Worm (Caenorhabditis elegans) whole organism, late embryonic: ENCODE results near the gene popl-1.

ENCODE experiments used
- C08G9.2 ChIP-seq: sonication (generic microtip); optimal IDR thresholded peaks from 2 replicates; lab custom pipeline; 2016; ENCODE audit warnings: mild to moderate bottlenecking, missing genetic modification characterization, moderate library complexity, missing compliant biosample characterization
- K02D7.2 ChIP-seq: sonication (generic microtip); optimal IDR thresholded peaks from 2 replicates; lab custom pipeline; 2017; ENCODE audit warnings: mild to moderate bottlenecking, missing genetic modification characterization, missing compliant biosample characterization
- K09A11.1 ChIP-seq: sonication (generic microtip); optimal IDR thresholded peaks from 2 replicates; lab custom pipeline; 2017; ENCODE audit warnings: antibody characterized with exemption, mild to moderate bottlenecking, missing genetic modification characterization, missing compliant biosample characterization; ENCODE audit not compliant: insufficient read depth
- T23F11.4 ChIP-seq: fragments of 200-800 bp; sonication (Bioruptor generic); optimal IDR thresholded peaks from 2 replicates; lab custom pipeline; 2018; ENCODE audit warnings: mild to moderate bottlenecking, missing genetic modification characterization, missing compliant biosample characterization
- ahr-1 ChIP-seq: sonication (generic microtip); optimal IDR thresholded peaks from 2 replicates; lab custom pipeline; 2016; ENCODE audit warnings: missing genetic modification characterization, missing compliant biosample characterization
- ceh-18 ChIP-seq: sonication (generic microtip); optimal IDR thresholded peaks from 2 replicates; lab custom pipeline; 2016; ENCODE audit warnings: missing genetic modification characterization, missing compliant biosample characterization
- ceh-24 ChIP-seq: sonication (generic microtip); optimal IDR thresholded peaks from 2 replicates; lab custom pipeline; 2016; ENCODE audit warnings: mild to moderate bottlenecking, missing genetic modification characterization, missing compliant biosample characterization
- ceh-30 ChIP-seq: fragments of 150-350 bp; optimal IDR thresholded peaks from 2 replicates; lab custom pipeline; 2014; ENCODE audit warnings: missing biosample characterization, missing genetic modification characterization
- ceh-31 ChIP-seq: sonication (generic microtip); optimal IDR thresholded peaks from 2 replicates; lab custom pipeline; 2016; ENCODE audit warnings: missing genetic modification characterization, missing compliant biosample characterization
- ceh-34 ChIP-seq: sonication (generic microtip); optimal IDR thresholded peaks from 2 replicates; lab custom pipeline; 2016; ENCODE audit warnings: mild to moderate bottlenecking, missing genetic modification characterization, missing compliant biosample characterization
- ceh-45 ChIP-seq: fragments of 200-800 bp; sonication (Bioruptor generic); IDR thresholded peaks from 2 replicates; pipeline ENCODE4 v1.3.6; 2022; ENCODE audit warnings: missing genetic modification reagents, missing genetic modification characterization, missing compliant biosample characterization
- ceh-48 ChIP-seq: sonication (generic microtip); optimal IDR thresholded peaks from 2 replicates; lab custom pipeline; 2016; ENCODE audit warnings: missing genetic modification characterization, inconsistent platforms, missing compliant biosample characterization
- ceh-9 ChIP-seq: sonication (generic microtip); optimal IDR thresholded peaks from 2 replicates; lab custom pipeline; 2016; ENCODE audit warnings: mild to moderate bottlenecking, missing genetic modification characterization, inconsistent platforms, missing compliant biosample characterization
- che-1 ChIP-seq: sonication (generic microtip); optimal IDR thresholded peaks from 2 replicates; lab custom pipeline; 2016; ENCODE audit warnings: mild to moderate bottlenecking, missing genetic modification characterization, missing compliant biosample characterization
- dmd-4 ChIP-seq: sonication (generic microtip); optimal IDR thresholded peaks from 2 replicates; lab custom pipeline; 2016; ENCODE audit warnings: borderline replicate concordance, missing genetic modification characterization, missing compliant biosample characterization
- dve-1 ChIP-seq: sonication (generic microtip); optimal IDR thresholded peaks from 2 replicates; lab custom pipeline; 2017; ENCODE audit warnings: antibody characterized with exemption, mild to moderate bottlenecking, missing genetic modification characterization, missing compliant biosample characterization
- elt-4 ChIP-seq: sonication (generic microtip); optimal IDR thresholded peaks from 2 replicates; lab custom pipeline; 2016; ENCODE audit warnings: missing genetic modification characterization, missing compliant biosample characterization
- fax-1 ChIP-seq: sonication (generic microtip); optimal IDR thresholded peaks from 2 replicates; lab custom pipeline; 2016; ENCODE audit warnings: missing genotype, missing genetic modification characterization, missing compliant biosample characterization
- fkh-10 ChIP-seq: fragments of 150-350 bp; optimal IDR thresholded peaks from 2 replicates; lab custom pipeline; 2014; ENCODE audit warnings: missing biosample characterization, missing genetic modification reagents, missing genetic modification characterization
- fkh-6 ChIP-seq: sonication (generic microtip); optimal IDR thresholded peaks from 2 replicates; lab custom pipeline; 2016; ENCODE audit warnings: missing genetic modification characterization, missing compliant biosample characterization
- gmeb-2 ChIP-seq: sonication (generic microtip); optimal IDR thresholded peaks from 2 replicates; lab custom pipeline; 2016; ENCODE audit warnings: missing genetic modification characterization, inconsistent platforms, missing compliant biosample characterization
- hlh-13 ChIP-seq: fragments of 200-800 bp; sonication (Bioruptor generic); optimal IDR thresholded peaks from 2 replicates; lab custom pipeline; 2018; ENCODE audit warnings: mild to moderate bottlenecking, missing genetic modification characterization, missing compliant biosample characterization
- hlh-15 ChIP-seq: sonication (generic microtip); optimal IDR thresholded peaks from 2 replicates; lab custom pipeline; 2016; ENCODE audit warnings: missing genetic modification characterization, missing compliant biosample characterization
- hlh-30 ChIP-seq: sonication (generic microtip); optimal IDR thresholded peaks from 2 replicates; lab custom pipeline; 2017; ENCODE audit warnings: antibody characterized with exemption, missing genetic modification characterization, missing compliant biosample characterization; ENCODE audit not compliant: insufficient read depth
- hlh-6 ChIP-seq: sonication (generic microtip); optimal IDR thresholded peaks from 2 replicates; lab custom pipeline; 2016; ENCODE audit warnings: missing genotype, missing genetic modification characterization, missing compliant biosample characterization
- hlh-8 ChIP-seq: sonication (generic microtip); optimal IDR thresholded peaks from 2 replicates; lab custom pipeline; 2016; ENCODE audit warnings: missing genotype, missing genetic modification characterization, missing compliant biosample characterization
- lim-6 ChIP-seq: sonication (generic microtip); optimal IDR thresholded peaks from 2 replicates; lab custom pipeline; 2016; ENCODE audit warnings: missing genetic modification characterization, missing compliant biosample characterization
- lin-11 ChIP-seq: fragments of 200-800 bp; sonication (Bioruptor generic); optimal IDR thresholded peaks from 2 replicates; lab custom pipeline; 2018; ENCODE audit warnings: mild to moderate bottlenecking, missing genetic modification characterization, missing compliant biosample characterization
- madf-2 ChIP-seq: sonication (generic microtip); optimal IDR thresholded peaks from 2 replicates; lab custom pipeline; 2017; ENCODE audit warnings: missing genetic modification characterization, missing compliant biosample characterization
- mec-3 ChIP-seq: sonication (generic microtip); optimal IDR thresholded peaks from 2 replicates; lab custom pipeline; 2016; ENCODE audit warnings: borderline replicate concordance, missing genetic modification characterization, missing compliant biosample characterization
- nfya-1 ChIP-seq: sonication (generic microtip); optimal IDR thresholded peaks from 2 replicates; lab custom pipeline; 2017; ENCODE audit warnings: missing genetic modification characterization, mild to moderate bottlenecking, missing compliant biosample characterization, antibody characterized with exemption, moderate library complexity
- nhr-11 ChIP-seq: fragments of 150-350 bp; optimal IDR thresholded peaks from 2 replicates; lab custom pipeline; 2014; ENCODE audit warnings: missing biosample characterization, missing genetic modification characterization
- nhr-232 ChIP-seq: sonication (generic microtip); optimal IDR thresholded peaks from 2 replicates; lab custom pipeline; 2016; ENCODE audit warnings: missing genetic modification characterization, missing compliant biosample characterization
- pha-2 ChIP-seq: sonication (generic microtip); optimal IDR thresholded peaks from 2 replicates; lab custom pipeline; 2017; ENCODE audit warnings: mild to moderate bottlenecking, missing genetic modification characterization, missing compliant biosample characterization
- pqm-1 ChIP-seq: sonication (generic microtip); optimal IDR thresholded peaks from 2 replicates; lab custom pipeline; 2016; ENCODE audit warnings: missing genetic modification characterization, missing compliant biosample characterization
- rnt-1 ChIP-seq: sonication (generic microtip); optimal IDR thresholded peaks from 2 replicates; lab custom pipeline; 2016; ENCODE audit warnings: missing genetic modification characterization, missing compliant biosample characterization
- sdc-2 ChIP-seq: sonication (generic microtip); optimal IDR thresholded peaks from 2 replicates; lab custom pipeline; 2016; ENCODE audit warnings: missing genotype, missing genetic modification characterization, missing compliant biosample characterization
- sox-2 ChIP-seq: fragments of 200-800 bp; sonication (Bioruptor generic); IDR thresholded peaks from 2 replicates; pipeline ENCODE4 v1.3.6; 2022; ENCODE audit warnings: missing genetic modification reagents, missing genetic modification characterization, missing compliant biosample characterization
- syd-9 ChIP-seq: sonication (generic microtip); optimal IDR thresholded peaks from 2 replicates; lab custom pipeline; 2016; ENCODE audit warnings: mild to moderate bottlenecking, missing genetic modification characterization, moderate library complexity, missing compliant biosample characterization
- tbx-2 ChIP-seq: sonication (generic microtip); optimal IDR thresholded peaks from 2 replicates; lab custom pipeline; 2016; ENCODE audit warnings: missing genetic modification characterization, missing compliant biosample characterization
- ttx-3 ChIP-seq: sonication (generic microtip); optimal IDR thresholded peaks from 2 replicates; lab custom pipeline; 2016; ENCODE audit warnings: missing genetic modification reagents, missing genetic modification characterization, missing compliant biosample characterization
- unc-86 ChIP-seq: sonication (generic microtip); optimal IDR thresholded peaks from 2 replicates; lab custom pipeline; 2016; ENCODE audit warnings: missing genetic modification characterization, missing compliant biosample characterization

The popl-1 gene

DNA sequence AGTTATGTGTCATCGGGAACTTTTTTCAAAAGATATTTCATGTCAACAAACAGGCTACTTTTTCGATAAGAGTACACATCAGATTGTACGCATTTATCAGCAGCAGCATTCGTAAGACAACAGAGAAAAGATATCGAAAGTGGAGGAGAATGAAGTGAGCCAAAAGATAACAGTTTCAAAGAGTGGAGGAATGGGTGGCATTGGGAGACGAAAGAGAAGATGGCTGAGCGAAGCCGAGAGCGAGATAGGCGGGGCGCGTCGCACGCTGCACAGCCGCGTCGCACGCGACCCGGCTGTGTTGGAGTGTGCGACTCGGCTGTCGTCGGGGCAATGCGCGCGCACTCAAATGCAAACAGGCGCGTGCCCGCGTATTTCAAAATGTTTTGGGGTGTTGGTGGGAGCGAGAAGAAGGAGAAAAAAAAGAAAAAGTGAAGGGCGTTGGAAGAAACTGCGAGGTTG lies 33.4 kb upstream of the popl-1 start (continued):
- TF ChIP-seq hlh-8 (tag; lab: Kevin White, UChicago) = peak; percentile 15
- TF ChIP-seq tbx-2 (tag; lab: Kevin White, UChicago) = peak; percentile 74
- TF ChIP-seq nfya-1 (tag; lab: Kevin White, UChicago) = peak; percentile 90
- peak; percentile 18 for TF ChIP-seq C08G9.2 (tag; lab: Kevin White, UChicago)
- peak; percentile 68 for TF ChIP-seq hlh-30

DNA sequence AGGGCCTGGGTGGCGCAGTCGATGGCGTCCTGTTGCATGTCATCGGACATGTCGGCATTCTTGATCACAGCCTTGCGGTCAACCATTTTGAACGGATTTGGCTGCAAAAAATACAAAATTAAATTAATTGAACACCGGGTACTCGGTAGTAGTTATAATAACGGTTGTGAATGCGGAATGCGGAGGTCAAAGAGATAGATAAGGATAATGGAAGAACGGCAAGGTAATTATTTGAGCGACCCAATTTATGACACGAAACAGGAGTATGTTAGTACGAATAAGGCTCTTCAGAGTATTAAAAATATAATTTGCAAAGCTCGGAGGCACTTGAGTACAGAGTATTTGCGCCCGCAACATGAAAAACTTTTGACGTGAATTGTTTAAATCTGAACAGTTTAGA lies 32.9 kb upstream of the popl-1 start, which contains the start of gene dlc-1:
Gene dlc-1 (minus strand): TSS at position 101 of the 400 bp plus-strand sequence.
- TF ChIP-seq ceh-24 (tag; lab: Kevin White, UChicago) = no peak
- no peak for TF ChIP-seq fkh-6
- TF ChIP-seq hlh-15 (tag; lab: Kevin White, UChicago) = no peak
- TF ChIP-seq syd-9 = no peak
- TF ChIP-seq hlh-6 (tag; lab: Kevin White, UChicago) = no peak
- no peak for TF ChIP-seq fax-1 (tag; lab: Kevin White, UChicago)
- no peak for TF ChIP-seq pha-2 (tag; lab: Kevin White, UChicago)
- TF ChIP-seq gmeb-2 (tag; lab: Kevin White, UChicago) = no peak
- no peak for TF ChIP-seq ttx-3 (tag; lab: Kevin White, UChicago)
- no peak for TF ChIP-seq unc-86
- TF ChIP-seq ceh-48 (tag; lab: Kevin White, UChicago) = no peak
- no peak for TF ChIP-seq ceh-34 (tag; lab: Kevin White, UChicago)
- no peak for TF ChIP-seq sox-2 (GFP tag; lab: Robert Waterston, UW)
- TF ChIP-seq K02D7.2 = no peak
- TF ChIP-seq dve-1 = no peak
- TF ChIP-seq T23F11.4 = no peak

DNA sequence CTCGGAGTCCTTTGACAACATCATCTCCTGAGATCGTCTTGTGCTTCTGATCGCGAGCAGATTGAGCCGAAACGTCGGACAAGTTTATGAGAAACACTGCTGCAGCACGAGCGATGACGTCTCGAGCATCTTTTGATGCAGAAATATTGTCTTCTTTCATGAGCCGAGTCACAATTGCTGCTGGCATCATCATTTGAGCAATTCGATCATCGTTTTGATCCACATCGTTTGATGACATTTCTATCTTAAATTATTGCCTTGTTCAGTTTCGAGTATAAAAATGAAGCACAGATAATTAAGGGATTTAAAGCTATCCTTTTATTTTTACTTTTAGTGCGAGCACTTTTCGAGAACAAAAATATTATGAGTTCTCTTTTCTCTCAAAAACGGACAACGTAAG lies 31.9 kb upstream of the popl-1 start, which contains the start of gene T26A5.8:
Gene T26A5.8 (minus strand): TSS at position 247 of the 400 bp plus-strand sequence.
- TF ChIP-seq pqm-1 (no peak), nhr-232 (no peak), ceh-18 (tag; lab: Kevin White, UChicago) (no peak), madf-2 (tag; lab: Kevin White, UChicago) (no peak), fkh-10 (GFP tag; lab: Kevin White, UChicago) (no peak), mec-3 (no peak), ceh-9 (no peak), nhr-11 (tag; lab: Kevin White, UChicago) (no peak), hlh-30 (no peak), lin-11 (no peak), ceh-30 (tag; lab: Kevin White, UChicago) (no peak), rnt-1 (no peak), hlh-13 (GFP tag; lab: Kevin White, UChicago) (no peak), ahr-1 (no peak), ceh-48 (tag; lab: Kevin White, UChicago) (no peak), nfya-1 (tag; lab: Kevin White, UChicago) (no peak), sox-2 (GFP tag; lab: Robert Waterston, UW) (no peak), lim-6 (no peak), elt-4 (tag; lab: Kevin White, UChicago) (no peak)

DNA sequence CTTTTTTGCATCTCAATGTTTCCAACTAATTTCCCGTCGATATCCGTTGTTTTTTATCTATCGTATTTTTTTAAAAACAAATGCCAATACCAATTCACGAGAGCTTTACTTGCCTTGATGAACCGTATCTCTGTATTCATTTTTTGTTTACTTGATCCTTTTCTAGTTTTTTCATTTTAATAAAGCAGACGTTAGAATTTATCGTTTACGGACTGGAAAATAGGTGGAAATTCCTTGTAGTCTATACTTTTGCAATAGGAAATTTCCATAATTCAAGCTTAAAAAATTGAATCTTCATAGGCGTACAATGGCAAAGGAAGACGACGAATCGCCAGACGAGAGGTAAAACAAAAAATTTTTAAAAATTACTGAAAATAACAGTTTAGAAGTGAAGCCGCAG lies 29.1 kb upstream of the popl-1 start, which contains the start of gene algn-1:
Gene algn-1 (plus strand): TSS at position 301 of the 400 bp plus-strand sequence.
- TF ChIP-seq K02D7.2 (no peak), che-1 (no peak), sdc-2 (no peak), C08G9.2 (tag; lab: Kevin White, UChicago) (no peak), tbx-2 (tag; lab: Kevin White, UChicago) (no peak), ceh-45 (GFP tag; lab: Robert Waterston, UW) (no peak), dmd-4 (no peak), ceh-31 (tag; lab: Kevin White, UChicago) (no peak), K09A11.1 (no peak)
